Fruit fly (Drosophila melanogaster): ENCODE measurements around the gene CAH2.

The CAH2 gene

dm6 chr3L:12177301-12177700 is at the start of gene CAH2:
CAH2 (plus strand) TSS chr3L:12177601.
- peak; percentile 19 for TF ChIP-seq Ets65A (GFP tag)
- TF ChIP-seq CG10321 (GFP tag; IDR thresholded peaks at IDR 0.05): no peak

dm6 chr3L:12129111-12129510 is 48.3 kb upstream of the CAH2 start, which contains the start of gene Lsp2:
Lsp2 (plus strand) TSS chr3L:12129393.
- TF ChIP-seq CG11723 (GFP tag; optimal IDR thresholded peaks at IDR 0.05) (no peak), Stat92E (GFP tag; optimal IDR thresholded peaks at IDR 0.05) (no peak), CG12155 (GFP tag; optimal IDR thresholded peaks at IDR 0.05) (no peak), CG10209 (GFP tag; optimal IDR thresholded peaks at IDR 0.05) (no peak), D19A (tag; optimal IDR thresholded peaks at IDR 0.05) (no peak), croc (GFP tag; conservative IDR thresholded peaks at IDR 0.05) (no peak), trem (tag; optimal IDR thresholded peaks at IDR 0.05) (no peak), CG7839 (tag; optimal IDR thresholded peaks at IDR 0.05) (no peak), bcd (GFP tag; optimal IDR thresholded peaks at IDR 0.05) (no peak), CG4730 (GFP tag; IDR thresholded peaks at IDR 0.05) (no peak), CG4617 (GFP tag; optimal IDR thresholded peaks at IDR 0.05; ENCODE audit: borderline replicate concordance) (no peak), CG9876 (GFP tag; optimal IDR thresholded peaks at IDR 0.05) (no peak), Dp (GFP tag; optimal IDR thresholded peaks at IDR 0.05) (no peak), CkIIα-i1 (GFP tag; IDR thresholded peaks at IDR 0.05) (no peak)

dm6 chr3L:12131918-12132317 is 45.5 kb upstream of the CAH2 start, which contains the start of gene DEF8:
DEF8 (plus strand) TSS chr3L:12132146.
- TF ChIP-seq gem (tag; optimal IDR thresholded peaks at IDR 0.05) (peak; percentile 92), Hmr (GFP tag; optimal IDR thresholded peaks at IDR 0.05) (no peak), peb (GFP tag; IDR thresholded peaks at IDR 0.05) (peak; percentile 41; the same call in 1 of the 2 replicates), row (GFP tag; IDR thresholded peaks at IDR 0.05) (peak; percentile 90), gsb (GFP tag; IDR thresholded peaks at IDR 0.05) (peak; percentile 60), TFAM (GFP tag; optimal IDR thresholded peaks at IDR 0.05) (no peak), Meics (GFP tag; optimal IDR thresholded peaks at IDR 0.05) (peak; percentile 84), aop (GFP tag; IDR thresholded peaks at IDR 0.05) (peak; percentile 55; the same call in 1 of the 2 replicates), CG3726 (GFP tag; IDR thresholded peaks at IDR 0.05) (peak; percentile 49; the same call in 1 of the 3 replicates), sd (tag; optimal IDR thresholded peaks at IDR 0.05) (peak; percentile 93), gro (GFP tag; optimal IDR thresholded peaks at IDR 0.05) (peak; percentile 36), Taf1 (GFP tag; IDR thresholded peaks at IDR 0.05) (peak; percentile 66; the same call in 1 of the 2 replicates), CG8478 (optimal IDR thresholded peaks at IDR 0.05) (no peak), bsh (GFP tag; optimal IDR thresholded peaks at IDR 0.05) (peak in 1 of 2 experiments; percentile 93), CG34376 (GFP tag; optimal IDR thresholded peaks at IDR 0.05) (peak; percentile 11), tna (GFP tag; IDR thresholded peaks at IDR 0.05; ENCODE audit: partially characterized antibody) (0 out of 2 replicates have a peak, but pooled peaks have one; percentile 39), sisA (GFP tag; IDR thresholded peaks at IDR 0.05) (peak; percentile 78), zfh1 (GFP tag; IDR thresholded peaks at IDR 0.05) (peak; percentile 85), gcm (GFP tag; optimal IDR thresholded peaks at IDR 0.05) (peak; percentile 81), trem (tag; optimal IDR thresholded peaks at IDR 0.05) (peak; percentile 84), pzg (GFP tag; optimal IDR thresholded peaks at IDR 0.05) (peak; percentile 61), CG9727 (GFP tag; optimal IDR thresholded peaks at IDR 0.05) (peak; percentile 88), dati (GFP tag; IDR thresholded peaks at IDR 0.05) (peak; percentile 83), CG14860 (GFP tag; IDR thresholded peaks at IDR 0.05; ENCODE audit: partially characterized antibody) (no peak; the same call in 2 of the 3 replicates), CG30020 (tag; optimal IDR thresholded peaks at IDR 0.05) (peak; percentile 69), CG8359 (GFP tag; optimal IDR thresholded peaks at IDR 0.05; ENCODE audit: borderline replicate concordance) (peak; percentile 60), fd96Cb (tag; optimal IDR thresholded peaks at IDR 0.05) (peak; percentile 83), ATbp (GFP tag; optimal IDR thresholded peaks at IDR 0.05) (peak; percentile 61), cas (GFP tag; IDR thresholded peaks at IDR 0.05) (no peak), CG15073 (GFP tag; optimal IDR thresholded peaks at IDR 0.05) (no peak), Antp (GFP tag; optimal IDR thresholded peaks at IDR 0.05) (peak; percentile 52), CG3163 (GFP tag; optimal IDR thresholded peaks at IDR 0.05) (peak; percentile 35), fd102C (GFP tag; optimal IDR thresholded peaks at IDR 0.05) (no peak)
